Worm (Caenorhabditis elegans) whole organism, L1 larva: ENCODE measurements around the gene hlh-3.
A peak's percentile ranks its signal among the peaks of the same experiment; 100 is the strongest.

ENCODE experiments used
- ceh-82 ChIP-seq, 3 experiments: fragments of 150-350 bp in 1 of 3; sonication (generic microtip) in 2 of 3; optimal IDR thresholded peaks; 2 replicates each; lab custom pipeline; 2014 to 2017; ENCODE audit warnings: missing biosample characterization in 3 of 3, missing genetic modification characterization in 3 of 3
- ces-1 ChIP-seq: fragments of 150-350 bp; optimal IDR thresholded peaks from 2 replicates; lab custom pipeline; 2014; ENCODE audit warnings: missing biosample characterization, missing genetic modification reagents, missing genetic modification characterization
- elt-3 ChIP-seq, 6 experiments: fragments of 150-350 bp in 1 of 6; sonication (generic microtip); optimal IDR thresholded peaks; 2 replicates each; lab custom pipeline; 2017 to 2018; ENCODE audit warnings: missing biosample characterization in 6 of 6, missing genetic modification characterization in 6 of 6, inconsistent platforms in 1 of 6
- fos-1 ChIP-seq: fragments of 150-350 bp; optimal IDR thresholded peaks from 2 replicates; lab custom pipeline; 2014; ENCODE audit warnings: missing biosample characterization, missing genetic modification characterization
- lin-15B ChIP-seq: fragments of 150-350 bp; sonication (generic microtip); optimal IDR thresholded peaks from 3 replicates; lab custom pipeline; 2014; ENCODE audit warnings: missing biosample characterization, missing genetic modification characterization
- nhr-76 ChIP-seq: sonication (generic microtip); optimal IDR thresholded peaks from 2 replicates; lab custom pipeline; 2017; ENCODE audit warnings: missing biosample characterization, missing genetic modification characterization
- nhr-85 ChIP-seq: sonication (generic microtip); peaks from one replicate; lab custom pipeline; 2016; ENCODE audit warnings: missing genetic modification characterization, inconsistent platforms, missing compliant biosample characterization
- nhr-90 ChIP-seq: sonication (generic microtip); optimal IDR thresholded peaks from 2 replicates; lab custom pipeline; 2016; ENCODE audit warnings: mild to moderate bottlenecking, missing genetic modification characterization, missing compliant biosample characterization; ENCODE audit not compliant: poor library complexity
- pqm-1 ChIP-seq: sonication (generic microtip); optimal IDR thresholded peaks from 3 replicates; lab custom pipeline; 2017; ENCODE audit warnings: missing biosample characterization, missing genetic modification characterization
- snpc-4 ChIP-seq: fragments of 150-350 bp; optimal IDR thresholded peaks from 2 replicates; lab custom pipeline; 2014; ENCODE audit warnings: missing biosample characterization, missing genetic modification characterization
- snu-23 ChIP-seq: sonication (generic microtip); optimal IDR thresholded peaks from 2 replicates; lab custom pipeline; 2016; ENCODE audit warnings: missing genetic modification characterization, missing compliant biosample characterization
- unc-98 ChIP-seq: fragments of 200-800 bp; sonication (Bioruptor generic); IDR thresholded peaks from 2 replicates; pipeline ENCODE4 v1.3.6; 2022; ENCODE audit warnings: missing genetic modification characterization, missing compliant biosample characterization
- ztf-4 ChIP-seq: fragments of 150-350 bp; optimal IDR thresholded peaks from 2 replicates; lab custom pipeline; 2014; ENCODE audit warnings: missing biosample characterization, missing genetic modification characterization

DNA sequence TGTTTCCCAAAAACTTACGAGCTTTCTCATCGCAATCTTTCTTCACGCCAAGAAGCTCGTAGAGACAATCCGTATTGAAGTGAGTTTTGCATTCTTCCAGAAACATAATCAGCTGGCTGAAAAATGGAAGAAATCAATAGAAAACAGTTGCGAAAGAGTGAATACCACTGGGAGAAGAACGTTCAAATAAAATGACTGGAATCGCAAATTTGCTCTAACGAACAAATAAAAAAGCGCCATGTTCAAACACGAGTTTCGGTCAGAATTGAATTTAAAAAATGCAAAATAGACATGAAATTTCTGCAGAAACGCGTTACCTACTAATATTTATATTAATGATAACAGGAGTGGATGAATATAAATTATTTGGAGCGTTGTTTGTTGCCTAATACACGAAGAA lies 22.0 kb downstream of the hlh-3 start, which contains the start of gene dnj-23:
- no peak for TF ChIP-seq fos-1
- no peak for TF ChIP-seq nhr-85
- TF ChIP-seq unc-98 (GFP tag; lab: Robert Waterston, UW): no peak
- no peak for TF ChIP-seq nhr-90
- no peak for TF ChIP-seq ztf-4 (tag; lab: Kevin White, UChicago)
- no peak for TF ChIP-seq pqm-1 (tag; lab: Kevin White, UChicago)
- TF ChIP-seq snu-23: peak; percentile 8
- no peak for TF ChIP-seq elt-3 (tag; optimal IDR thresholded peaks at IDR 0.05; lab: Kevin White, UChicago)
- TF ChIP-seq ceh-82 (tag; optimal IDR thresholded peaks at IDR 0.05; lab: Kevin White, UChicago): no peak
- TF ChIP-seq ces-1: no peak
- no peak for TF ChIP-seq nhr-76
- TF ChIP-seq lin-15B: no peak
- TF ChIP-seq snpc-4: no peak
